Worm (Caenorhabditis elegans): ENCODE data around the gene srz-94.

- no peak for TF ChIP-seq ama-1 (optimal IDR thresholded peaks at IDR 0.05)
- no peak for TF ChIP-seq nhr-12 (tag; optimal IDR thresholded peaks at IDR 0.05)
- no peak for TF ChIP-seq lin-13 (GFP tag; optimal IDR thresholded peaks at IDR 0.05)
- no peak for TF ChIP-seq skn-1 (tag; optimal IDR thresholded peaks at IDR 0.05)
- TF ChIP-seq unc-62 (GFP tag; optimal IDR thresholded peaks at IDR 0.05): no peak
- TF ChIP-seq nhr-23 (tag; optimal IDR thresholded peaks at IDR 0.05): no peak
- no peak for TF ChIP-seq elt-3 (tag; optimal IDR thresholded peaks at IDR 0.05)
- no peak for TF ChIP-seq alr-1 (tag; optimal IDR thresholded peaks at IDR 0.05)
- TF ChIP-seq zag-1 (tag; optimal IDR thresholded peaks at IDR 0.05): no peak
Observed at ce11 chrV:17009342-17010064, 26.2 kb downstream of the srz-94 start, which contains the start of the genes clc-12 and clec-240.
